Worm (Caenorhabditis elegans) whole organism, L3 larva: ENCODE data around the gene C45B2.2.

Experiments
- ama-1 ChIP-seq: fragments of 150-350 bp; optimal IDR thresholded peaks from 2 replicates; lab custom pipeline; 2018
- ceh-16 ChIP-seq: sonication (generic microtip); optimal IDR thresholded peaks from 2 replicates; lab custom pipeline; 2017; ENCODE audit warnings: missing biosample characterization, missing genetic modification characterization
- ceh-82 ChIP-seq: fragments of 150-350 bp; optimal IDR thresholded peaks from 2 replicates; lab custom pipeline; 2014; ENCODE audit warnings: missing biosample characterization, missing genetic modification characterization
- ceh-9 ChIP-seq: sonication (generic microtip); optimal IDR thresholded peaks from 2 replicates; lab custom pipeline; 2018; ENCODE audit warnings: missing biosample characterization, missing genetic modification characterization
- daf-12 ChIP-seq: fragments of 150-350 bp; optimal IDR thresholded peaks from 2 replicates; lab custom pipeline; 2014; ENCODE audit warnings: missing biosample characterization, missing genetic modification reagents, missing genetic modification characterization
- egl-27 ChIP-seq: sonication (generic microtip); optimal IDR thresholded peaks from 4 replicates; lab custom pipeline; 2017; ENCODE audit warnings: missing biosample characterization, missing genetic modification reagents, missing genetic modification characterization
- egl-5 ChIP-seq: fragments of 150-350 bp; optimal IDR thresholded peaks from 2 replicates; lab custom pipeline; 2017; ENCODE audit warnings: missing biosample characterization, missing genetic modification reagents, missing genetic modification characterization, inconsistent platforms
- elt-1 ChIP-seq: fragments of 150-350 bp; optimal IDR thresholded peaks from 2 replicates; lab custom pipeline; 2014; ENCODE audit warnings: missing biosample characterization, missing genetic modification characterization
- elt-2 ChIP-seq: sonication (generic microtip); optimal IDR thresholded peaks from 2 replicates; lab custom pipeline; 2016; ENCODE audit warnings: missing genetic modification reagents, mild to moderate bottlenecking, missing genetic modification characterization, missing compliant biosample characterization
- eor-1 ChIP-seq, 2 experiments: fragments of 150-350 bp; optimal IDR thresholded peaks; 2 replicates each; lab custom pipeline; 2014 to 2018; ENCODE audit warnings: missing biosample characterization in 2 of 2, missing genetic modification characterization in 2 of 2
- fkh-10 ChIP-seq: sonication (generic microtip); optimal IDR thresholded peaks from 2 replicates; lab custom pipeline; 2017; ENCODE audit warnings: missing biosample characterization, missing genetic modification reagents, missing genetic modification characterization
- hmg-11 ChIP-seq: sonication (generic microtip); optimal IDR thresholded peaks from 2 replicates; lab custom pipeline; 2016; ENCODE audit warnings: missing genetic modification characterization, missing compliant biosample characterization
- jun-1 ChIP-seq: fragments of 150-350 bp; optimal IDR thresholded peaks from 2 replicates; lab custom pipeline; 2014; ENCODE audit warnings: missing biosample characterization, missing genetic modification reagents, missing genetic modification characterization
- lin-15B ChIP-seq: fragments of 150-350 bp; optimal IDR thresholded peaks from 2 replicates; lab custom pipeline; 2014; ENCODE audit warnings: missing biosample characterization, missing genetic modification characterization
- lin-39 ChIP-seq: fragments of 150-350 bp; optimal IDR thresholded peaks from 2 replicates; lab custom pipeline; 2018; ENCODE audit warnings: missing biosample characterization, missing genetic modification reagents, missing genetic modification characterization
- lsy-12 ChIP-seq: sonication (generic microtip); optimal IDR thresholded peaks from 2 replicates; lab custom pipeline; 2016; ENCODE audit warnings: mild to moderate bottlenecking, missing genetic modification characterization, missing compliant biosample characterization
- mml-1 ChIP-seq: fragments of 150-350 bp; sonication (generic microtip); optimal IDR thresholded peaks from 3 replicates; lab custom pipeline; 2014; ENCODE audit warnings: missing biosample characterization, missing genetic modification characterization
- nfya-1 ChIP-seq: sonication (generic microtip); optimal IDR thresholded peaks from 2 replicates; lab custom pipeline; 2017; ENCODE audit warnings: missing genetic modification characterization, mild to moderate bottlenecking, missing compliant biosample characterization, antibody characterized with exemption, moderate library complexity; ENCODE audit not compliant: insufficient read depth
- nhr-11 ChIP-seq: fragments of 150-350 bp; optimal IDR thresholded peaks from 2 replicates; lab custom pipeline; 2014; ENCODE audit warnings: missing biosample characterization, missing genetic modification characterization
- nhr-12 ChIP-seq: fragments of 150-350 bp; optimal IDR thresholded peaks from 2 replicates; lab custom pipeline; 2014; ENCODE audit warnings: missing biosample characterization, missing genetic modification characterization
- nhr-43 ChIP-seq: sonication (generic microtip); optimal IDR thresholded peaks from 2 replicates; lab custom pipeline; 2016; ENCODE audit warnings: mild to moderate bottlenecking, missing genetic modification characterization, missing compliant biosample characterization; ENCODE audit not compliant: poor library complexity, severe bottlenecking
- nhr-67 ChIP-seq: fragments of 150-350 bp; optimal IDR thresholded peaks from 2 replicates; lab custom pipeline; 2014; ENCODE audit warnings: missing biosample characterization, missing genetic modification characterization
- nhr-76 ChIP-seq: fragments of 150-350 bp; sonication (generic microtip); optimal IDR thresholded peaks from 5 replicates; lab custom pipeline; 2014; ENCODE audit warnings: missing biosample characterization, missing genetic modification characterization
- nhr-77 ChIP-seq: fragments of 150-350 bp; optimal IDR thresholded peaks from 2 replicates; lab custom pipeline; 2014; ENCODE audit warnings: missing biosample characterization, missing genetic modification characterization
- pha-4 ChIP-seq: fragments of 150-350 bp; optimal IDR thresholded peaks from 2 replicates; lab custom pipeline; 2014; ENCODE audit warnings: missing biosample characterization, missing genetic modification reagents, missing genetic modification characterization
- pqm-1 ChIP-seq: fragments of 150-350 bp; optimal IDR thresholded peaks from 2 replicates; lab custom pipeline; 2017; ENCODE audit warnings: missing biosample characterization, missing genetic modification characterization, inconsistent platforms
- tbx-2 ChIP-seq: sonication (generic microtip); optimal IDR thresholded peaks from 2 replicates; lab custom pipeline; 2016; ENCODE audit warnings: mild to moderate bottlenecking, missing genetic modification characterization, missing compliant biosample characterization
- unc-39 ChIP-seq: sonication (generic microtip); optimal IDR thresholded peaks from 4 replicates; lab custom pipeline; 2017; ENCODE audit warnings: missing biosample characterization, missing genetic modification characterization
- unc-62 ChIP-seq: fragments of 150-350 bp; sonication (generic microtip); optimal IDR thresholded peaks from 4 replicates; lab custom pipeline; 2014; ENCODE audit warnings: missing biosample characterization, missing genetic modification reagents, missing genetic modification characterization
- zag-1 ChIP-seq: fragments of 150-350 bp; optimal IDR thresholded peaks from 2 replicates; lab custom pipeline; 2014; ENCODE audit warnings: missing biosample characterization, missing genetic modification characterization
- ztf-4 ChIP-seq: fragments of 150-350 bp; optimal IDR thresholded peaks from 2 replicates; lab custom pipeline; 2014; ENCODE audit warnings: missing biosample characterization, missing genetic modification characterization

The C45B2.2 gene

DNA sequence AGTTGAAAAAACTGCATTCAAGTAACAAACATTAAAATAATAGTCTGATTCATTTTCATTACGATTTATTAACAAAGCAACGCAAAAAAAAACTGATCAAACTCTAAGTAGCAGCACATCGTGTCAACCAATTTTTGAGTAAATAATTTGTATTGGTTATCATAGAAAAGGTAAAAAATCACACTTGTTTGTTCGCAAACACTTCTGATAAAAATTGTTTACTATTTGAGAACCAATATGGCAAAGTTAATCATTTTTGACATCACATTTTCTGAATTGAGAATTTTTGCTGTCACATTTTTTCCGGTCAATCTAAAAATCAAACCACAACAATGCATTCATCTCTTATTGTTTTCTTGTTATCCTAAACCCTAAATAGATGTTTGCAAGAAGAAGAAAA, 36.7 kb downstream of the C45B2.2 start:
- TF ChIP-seq nhr-11 (tag; lab: Kevin White, UChicago) = no peak
- no peak for TF ChIP-seq nhr-67 (tag; lab: Kevin White, UChicago)
- TF ChIP-seq pha-4 (tag; lab: Kevin White, UChicago) = peak; percentile 89
- TF ChIP-seq unc-62 (GFP tag; lab: Kevin White, UChicago) = no peak
- TF ChIP-seq zag-1 = no peak
- TF ChIP-seq ama-1 (lab: Kevin White, UChicago) = no peak
- peak; percentile 27 for TF ChIP-seq elt-2 (tag; lab: Kevin White, UChicago)
- TF ChIP-seq egl-27 (tag; lab: Kevin White, UChicago) = no peak
- no peak for TF ChIP-seq fkh-10 (GFP tag; lab: Kevin White, UChicago)
- no peak for TF ChIP-seq hmg-11
- no peak for TF ChIP-seq nhr-76 (tag; lab: Kevin White, UChicago)
- TF ChIP-seq lin-15B (tag; lab: Kevin White, UChicago) = no peak
- no peak for TF ChIP-seq eor-1 (tag; optimal IDR thresholded peaks at IDR 0.05; lab: Kevin White, UChicago)
- TF ChIP-seq ceh-9 = no peak
- TF ChIP-seq nhr-12 (tag; lab: Kevin White, UChicago) = no peak
- TF ChIP-seq elt-1 (tag; lab: Kevin White, UChicago) = no peak
- no peak for TF ChIP-seq daf-12
- TF ChIP-seq mml-1 (tag; lab: Kevin White, UChicago) = no peak
- TF ChIP-seq nhr-77 (tag; lab: Kevin White, UChicago) = no peak
- no peak for TF ChIP-seq lsy-12 (tag; lab: Kevin White, UChicago)
- no peak for TF ChIP-seq ztf-4 (tag; lab: Kevin White, UChicago)
- TF ChIP-seq egl-5 (tag; lab: Kevin White, UChicago) = no peak
- no peak for TF ChIP-seq ceh-82 (tag; lab: Kevin White, UChicago)
- TF ChIP-seq nhr-43 (tag; lab: Kevin White, UChicago) = no peak
- TF ChIP-seq pqm-1 (tag; lab: Kevin White, UChicago) = peak; percentile 15

DNA sequence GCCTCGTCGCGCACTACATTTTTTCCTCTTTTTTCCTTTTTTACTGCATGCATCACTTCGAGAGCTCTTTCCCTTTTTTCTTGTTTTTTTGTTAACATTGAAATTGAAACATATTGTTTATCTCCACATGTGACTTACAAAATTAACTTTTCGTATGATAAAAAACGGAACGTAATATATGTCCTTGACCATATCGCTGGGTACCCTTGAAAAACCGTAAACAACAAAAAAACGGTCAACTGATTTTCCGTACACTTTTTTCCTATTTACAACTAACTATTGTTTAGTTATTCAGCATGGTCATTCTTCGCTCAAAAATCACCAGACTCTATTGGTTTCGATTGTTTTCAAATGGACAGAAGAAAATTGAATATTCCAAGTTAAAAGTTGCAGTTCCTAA, 37.5 kb downstream of the C45B2.2 start, which contains the start of gene nnt-1:
Gene nnt-1, plus strand, starts transcription at position 286 of the 400 bp plus-strand sequence.
- TF ChIP-seq nhr-76 (tag; lab: Kevin White, UChicago) (no peak), tbx-2 (tag; lab: Kevin White, UChicago) (no peak), pha-4 (tag; lab: Kevin White, UChicago) (peak; percentile 37)
- TF ChIP-seq, all 47 proteins: peak for 1

DNA sequence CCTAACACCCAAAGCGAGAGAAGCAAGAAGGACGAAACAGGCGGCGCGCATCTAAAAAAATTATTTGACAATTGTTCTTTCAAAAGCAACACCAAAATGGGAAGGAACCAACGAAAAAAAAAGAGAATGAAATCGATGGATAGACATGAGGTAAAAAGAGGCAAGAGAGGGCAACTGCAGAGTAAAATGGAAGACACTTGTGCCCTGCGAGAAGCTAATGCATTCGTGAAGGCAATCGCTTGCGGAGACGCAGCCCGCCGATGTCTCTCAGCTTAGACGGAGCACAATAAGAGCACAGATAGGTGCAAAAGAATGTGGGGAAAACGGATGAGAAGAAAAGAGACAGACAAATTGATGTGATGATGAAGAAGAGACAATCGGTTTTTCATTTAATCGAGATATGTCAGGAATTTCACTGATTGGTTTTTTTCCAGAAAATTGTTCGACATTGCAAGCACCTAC, 43.7 kb downstream of the C45B2.2 start, which contains the start of gene C15H9.9:
Gene C15H9.9, minus strand, starts transcription at position 51 of the 462 bp plus-strand sequence.
- TF ChIP-seq nfya-1 (tag; lab: Kevin White, UChicago) (peak; percentile 45), nhr-77 (tag; lab: Kevin White, UChicago) (no peak), lin-39 (tag; lab: Kevin White, UChicago) (peak; percentile 90), hmg-11 (peak; percentile 38), zag-1 (no peak), egl-5 (tag; lab: Kevin White, UChicago) (peak; percentile 48), jun-1 (tag; lab: Kevin White, UChicago) (no peak), lin-15B (tag; lab: Kevin White, UChicago) (no peak)

DNA sequence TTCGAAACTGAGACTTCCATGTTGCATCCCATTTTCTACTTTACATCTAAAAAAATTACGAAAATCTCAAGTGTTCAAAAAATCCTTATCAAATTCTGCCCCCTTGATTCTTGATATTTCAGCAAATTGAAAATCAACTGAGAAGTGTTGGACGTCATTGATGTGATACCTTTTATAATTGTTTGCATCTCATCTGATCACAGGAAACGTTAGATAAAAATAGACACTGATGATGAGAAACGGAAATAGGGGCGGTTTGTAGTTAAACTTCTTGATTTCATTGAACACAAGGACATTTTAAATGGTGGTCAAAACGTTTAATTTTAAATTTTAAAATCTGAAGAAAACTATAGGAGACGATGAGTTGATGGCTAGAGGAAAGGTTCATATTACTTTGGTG, 44.2 kb downstream of the C45B2.2 start:
- no peak for TF ChIP-seq fkh-10 (GFP tag; lab: Kevin White, UChicago)
- TF ChIP-seq ceh-9 = no peak
- no peak for TF ChIP-seq elt-2 (tag; lab: Kevin White, UChicago)
- TF ChIP-seq, all 47 proteins: peak for 0

DNA sequence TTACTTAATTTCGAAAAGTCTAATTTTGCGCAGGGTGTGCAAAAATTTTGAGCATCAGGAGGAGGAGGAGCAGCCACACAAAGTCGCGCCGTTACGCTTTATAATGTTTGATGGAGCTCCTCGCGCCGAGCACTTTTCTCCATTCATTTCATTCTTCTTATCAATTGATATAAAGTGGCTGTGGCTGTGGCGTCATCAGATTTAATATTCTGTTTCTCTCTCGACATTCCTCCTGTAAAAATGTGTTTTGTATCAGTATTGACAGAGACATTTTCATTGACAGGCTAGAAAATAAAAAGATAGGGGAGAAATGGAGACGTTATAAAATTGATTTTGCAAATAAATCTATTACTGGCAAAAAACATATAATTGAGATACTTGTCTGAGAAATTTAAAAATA, 44.7 kb downstream of the C45B2.2 start:
- TF ChIP-seq pha-4 (tag; lab: Kevin White, UChicago) = peak; percentile 25
- no peak for TF ChIP-seq ceh-16
- TF ChIP-seq unc-39 = no peak
- TF ChIP-seq nhr-67 (tag; lab: Kevin White, UChicago) = no peak
- peak; percentile 80 for TF ChIP-seq elt-2 (tag; lab: Kevin White, UChicago)
- peak; percentile 53 for TF ChIP-seq pqm-1 (tag; lab: Kevin White, UChicago)
- TF ChIP-seq nfya-1 (tag; lab: Kevin White, UChicago) = peak; percentile 1
- TF ChIP-seq nhr-12 (tag; lab: Kevin White, UChicago) = no peak
- TF ChIP-seq lsy-12 (tag; lab: Kevin White, UChicago) = no peak
- TF ChIP-seq, all 47 proteins: peak for 4
